Worm (Caenorhabditis elegans): ENCODE measurements around the gene T22F7.1.
A peak's percentile ranks its signal among the peaks of the same experiment; 100 is the strongest.

Gene T22F7.1

ce11 chrIII:532152-532551 lies 9.7 kb upstream of the T22F7.1 start:
- TF ChIP-seq him-1 (tag; optimal IDR thresholded peaks at IDR 0.05) (no peak), hmg-1.2 (GFP tag; IDR thresholded peaks at IDR 0.05) (no peak), Y53F4B.3 (GFP tag; IDR thresholded peaks at IDR 0.05) (no peak), hlh-12 (tag; optimal IDR thresholded peaks at IDR 0.05) (no peak), rpc-1 (optimal IDR thresholded peaks at IDR 0.05) (no peak), rpc-1 (tag; optimal IDR thresholded peaks at IDR 0.05) (no peak), repo-1 (tag; optimal IDR thresholded peaks at IDR 0.05) (no peak)

ce11 chrIII:535266-536107 lies 6.4 kb upstream of the T22F7.1 start:
- TF ChIP-seq madf-10 (tag; optimal IDR thresholded peaks at IDR 0.05) (peak; percentile 67), snpc-1.1 (tag; optimal IDR thresholded peaks at IDR 0.05; ENCODE audit: insufficient read depth) (peak; percentile 8), ceh-79 (tag; optimal IDR thresholded peaks at IDR 0.05) (no peak), lin-40 (tag; optimal IDR thresholded peaks at IDR 0.05) (peak; percentile 66), efl-1 (GFP tag; optimal IDR thresholded peaks at IDR 0.05) (no peak), F22D6.2 (tag; optimal IDR thresholded peaks at IDR 0.05) (no peak), lin-54 (GFP tag; optimal IDR thresholded peaks at IDR 0.05) (peak; percentile 12), snpc-1.3 (tag; optimal IDR thresholded peaks at IDR 0.05; ENCODE audit: insufficient read depth) (peak; percentile 32), rec-8 (tag; optimal IDR thresholded peaks at IDR 0.05) (peak in 1 of 2 experiments; percentile 15), zim-3 (tag; optimal IDR thresholded peaks at IDR 0.05) (no peak), ekl-4 (GFP tag; IDR thresholded peaks at IDR 0.05) (peak; percentile 43; the same call in 1 of the 2 replicates), hsf-1 (GFP tag; IDR thresholded peaks at IDR 0.05) (no peak), ZK185.1 (tag; optimal IDR thresholded peaks at IDR 0.05; ENCODE audit: poor library complexity, severe bottlenecking) (peak; percentile 27), F23B12.7 (tag; optimal IDR thresholded peaks at IDR 0.05; ENCODE audit: insufficient read depth) (peak; percentile 14), lin-26 (GFP tag; IDR thresholded peaks at IDR 0.05) (peak; percentile 59; the same call in 1 of the 2 replicates), pbrm-1 (GFP tag; IDR thresholded peaks at IDR 0.05) (peak; percentile 59), mxl-1 (tag; optimal IDR thresholded peaks at IDR 0.05) (peak; percentile 9), atf-7 (tag; optimal IDR thresholded peaks at IDR 0.05) (peak; percentile 28), rcor-1 (GFP tag; IDR thresholded peaks at IDR 0.05) (peak; percentile 29; the same call in 1 of the 2 replicates), ztf-26 (tag; optimal IDR thresholded peaks at IDR 0.05) (peak; percentile 34), F57C9.4 (tag; optimal IDR thresholded peaks at IDR 0.05) (no peak), sptf-2 (GFP tag; optimal IDR thresholded peaks at IDR 0.05) (no peak), aptf-2 (GFP tag; conservative IDR thresholded peaks at IDR 0.05) (no peak), ceh-27 (GFP tag; optimal IDR thresholded peaks at IDR 0.05) (no peak), him-1 (tag; optimal IDR thresholded peaks at IDR 0.05) (peak; percentile 79), unc-130 (GFP tag; optimal IDR thresholded peaks at IDR 0.05) (no peak), chd-7 (tag; optimal IDR thresholded peaks at IDR 0.05) (peak; percentile 6), cebp-1 (GFP tag; IDR thresholded peaks at IDR 0.05) (0 out of 2 replicates have a peak, but pooled peaks have one; percentile 11), cebp-1 (tag; optimal IDR thresholded peaks at IDR 0.05) (peak; percentile 10), Y56A3A.18 (GFP tag; IDR thresholded peaks at IDR 0.05) (no peak), ama-1 (optimal IDR thresholded peaks at IDR 0.05) (no peak), ama-1 (GFP tag; optimal IDR thresholded peaks at IDR 0.05) (peak in 1 of 2 experiments; percentile 21), egl-44 (GFP tag; IDR thresholded peaks at IDR 0.05) (0 out of 2 replicates have a peak, but pooled peaks have one; percentile 30), B0336.3 (GFP tag; IDR thresholded peaks at IDR 0.05) (peak; percentile 69), F39B2.1 (GFP tag; IDR thresholded peaks at IDR 0.05) (no peak), die-1 (tag; optimal IDR thresholded peaks at IDR 0.05) (peak; percentile 67), zfh-2 (GFP tag; conservative IDR thresholded peaks at IDR 0.05) (peak; percentile 49; the same call in 1 of the 2 replicates), T07F8.4 (tag; optimal IDR thresholded peaks at IDR 0.05) (peak; percentile 43), nhr-90 (tag; optimal IDR thresholded peaks at IDR 0.05) (peak; percentile 59), D2030.7 (GFP tag; IDR thresholded peaks at IDR 0.05) (0 out of 2 replicates have a peak, but pooled peaks have one; percentile 29)

Data from whole organism, young adult.